Fruit fly (Drosophila melanogaster): Measurements from ENCODE around the gene Pxd.

dm6 chr3R:17042838-17043569, 28.6 kb downstream of the Pxd start, which contains the start of the genes bdwf and Patr-1:
- TF ChIP-seq CG6163 (GFP tag; IDR thresholded peaks at IDR 0.05) (no peak), Blimp-1 (GFP tag; optimal IDR thresholded peaks at IDR 0.05) (no peak), Hr39 (GFP tag; optimal IDR thresholded peaks at IDR 0.05) (no peak), Hr4 (GFP tag; optimal IDR thresholded peaks at IDR 0.05) (no peak), eg (GFP tag; IDR thresholded peaks at IDR 0.05) (no peak), Sox102F (GFP tag; optimal IDR thresholded peaks at IDR 0.05) (no peak), CG11294 (GFP tag; IDR thresholded peaks at IDR 0.05) (no peak), svp (GFP tag) (no peak), net (GFP tag; optimal IDR thresholded peaks at IDR 0.05) (no peak), CG15336 (GFP tag; IDR thresholded peaks at IDR 0.05) (no peak)
